Fruit fly (Drosophila melanogaster) whole organism, adult: Measurements from ENCODE around the gene mRRF2.

Source experiments
- CG14711 ChIP-seq: fragments of 200-800 bp; sonication (Bioruptor generic); optimal IDR thresholded peaks from 2 replicates; lab custom pipeline; 2018; ENCODE audit warnings: missing biosample characterization, mild to moderate bottlenecking, missing genetic modification characterization, moderate library complexity
- Clk ChIP-seq: fragments of 200-800 bp; sonication (Bioruptor generic); optimal IDR thresholded peaks from 2 replicates; lab custom pipeline; 2017; ENCODE audit warnings: missing biosample characterization, missing genetic modification characterization
- cnc ChIP-seq, 2 experiments: fragments of >200 bp; optimal IDR thresholded peaks; 2 replicates each; lab custom pipeline; 2017

DNA sequence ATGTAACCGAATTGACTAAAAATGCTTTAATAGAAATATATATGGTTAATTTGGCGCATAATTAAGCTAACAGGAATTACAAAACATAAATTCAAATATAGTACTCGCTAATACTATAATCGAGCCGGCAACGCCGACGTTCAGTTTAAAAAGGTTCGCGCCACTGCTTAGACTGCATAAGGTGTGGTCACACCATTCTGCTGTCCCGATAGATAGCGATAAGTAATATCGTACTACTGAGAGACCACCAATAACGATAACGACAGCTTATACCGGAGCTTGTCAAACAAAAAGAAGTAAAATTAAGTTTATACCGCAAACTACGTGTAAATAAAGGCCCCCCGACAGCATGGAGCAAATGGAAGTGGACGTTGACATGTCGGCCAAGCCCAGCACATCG, 32.9 kb upstream of the mRRF2 start, which contains the start of gene CSN6:
- TF ChIP-seq cnc (optimal IDR thresholded peaks at IDR 0.05; lab: Kevin White, UChicago) = no peak
- no peak for TF ChIP-seq Clk (GFP tag; lab: Kevin White, UChicago)
- no peak for TF ChIP-seq CG14711 (tag; lab: Kevin White, UChicago)
